Fruit fly (Drosophila melanogaster) whole organism, pupa: ENCODE results near the gene CG42853.

ENCODE experiments used
- CG10348 ChIP-seq: fragments of 200-800 bp; sonication (Bioruptor generic); IDR thresholded peaks from 2 replicates; pipeline ENCODE4 v1.3.6; 2022; ENCODE audit warnings: missing biosample characterization, missing genetic modification characterization
- CG12605 ChIP-seq: fragments of 200-800 bp; sonication (Bioruptor generic); IDR thresholded peaks from 2 replicates; pipeline ENCODE4 v1.3.6; 2022; ENCODE audit warnings: missing biosample characterization, missing genetic modification characterization
- CG13204 ChIP-seq: fragments of 200-800 bp; sonication (Bioruptor generic); optimal IDR thresholded peaks from 2 replicates; lab custom pipeline; 2018; ENCODE audit warnings: missing biosample characterization, mild to moderate bottlenecking, missing genetic modification characterization, moderate library complexity
- CG14655 ChIP-seq: fragments of 200-800 bp; sonication (Bioruptor generic); optimal IDR thresholded peaks from 3 replicates; lab custom pipeline; 2017; ENCODE audit warnings: mild to moderate bottlenecking, missing biosample characterization, missing genetic modification reagents, missing genetic modification characterization
- CG15710 ChIP-seq: fragments of 200-800 bp; sonication (Bioruptor generic); optimal IDR thresholded peaks from 2 replicates; lab custom pipeline; 2018; ENCODE audit warnings: missing biosample characterization, mild to moderate bottlenecking, missing genetic modification characterization, moderate library complexity
- CG17806 ChIP-seq: fragments of 200-800 bp; sonication (Bioruptor generic); optimal IDR thresholded peaks from 2 replicates; lab custom pipeline; 2018; ENCODE audit warnings: missing biosample characterization, mild to moderate bottlenecking, missing genetic modification characterization, moderate library complexity
- CG32121 ChIP-seq: fragments of 200-800 bp; sonication (Bioruptor generic); IDR thresholded peaks from 2 replicates; pipeline ENCODE4 v1.3.6; 2022; ENCODE audit warnings: missing biosample characterization, missing genetic modification characterization
- CG34367 ChIP-seq: fragments of 200-800 bp; sonication (Bioruptor generic); optimal IDR thresholded peaks from 2 replicates; lab custom pipeline; 2018; ENCODE audit warnings: missing biosample characterization, mild to moderate bottlenecking, missing genetic modification characterization
- CG4496 ChIP-seq: fragments of 200-800 bp; sonication (Bioruptor generic); IDR thresholded peaks from 3 replicates; pipeline ENCODE4 v1.3.6; 2022; ENCODE audit warnings: missing biosample characterization, missing genetic modification characterization
- CG8159 ChIP-seq: fragments of 200-800 bp; sonication (Bioruptor generic); optimal IDR thresholded peaks from 3 replicates; lab custom pipeline; 2018; ENCODE audit warnings: missing biosample characterization, mild to moderate bottlenecking, missing genetic modification characterization, moderate library complexity
- CG8301 ChIP-seq: fragments of 200-800 bp; sonication (Bioruptor generic); optimal IDR thresholded peaks from 2 replicates; lab custom pipeline; 2018; ENCODE audit warnings: missing biosample characterization, mild to moderate bottlenecking, missing genetic modification characterization
- CG9948 ChIP-seq: fragments of 200-800 bp; sonication (Bioruptor generic); optimal IDR thresholded peaks from 2 replicates; lab custom pipeline; 2018; ENCODE audit warnings: missing biosample characterization, mild to moderate bottlenecking, missing genetic modification characterization, moderate library complexity
- D1 ChIP-seq: fragments of 200-800 bp; sonication (Bioruptor generic); optimal IDR thresholded peaks from 2 replicates; lab custom pipeline; 2018; ENCODE audit warnings: missing biosample characterization, mild to moderate bottlenecking, missing genetic modification characterization, moderate library complexity
- EcR ChIP-seq: fragments of 200-800 bp; sonication (Bioruptor generic); optimal IDR thresholded peaks from 3 replicates; lab custom pipeline; 2019; ENCODE audit warnings: missing biosample characterization, missing genetic modification characterization, mild to moderate bottlenecking, moderate library complexity, missing genetic modification reagents
- Ets98B ChIP-seq: fragments of 200-800 bp; sonication (Bioruptor generic); IDR thresholded peaks from 2 replicates; pipeline ENCODE4 v1.3.6; 2022; ENCODE audit warnings: missing biosample characterization, missing genetic modification characterization
- Pif1A ChIP-seq: fragments of 200-800 bp; sonication (Bioruptor generic); optimal IDR thresholded peaks from 3 replicates; lab custom pipeline; 2016; ENCODE audit warnings: missing biosample characterization, missing genetic modification characterization
- Pif1B ChIP-seq: fragments of 200-800 bp; sonication (Bioruptor generic); optimal IDR thresholded peaks from 3 replicates; lab custom pipeline; 2016; ENCODE audit warnings: missing biosample characterization, missing genetic modification characterization
- Snoo ChIP-seq: fragments of 200-800 bp; sonication (Bioruptor generic); optimal IDR thresholded peaks from 3 replicates; lab custom pipeline; 2017; ENCODE audit warnings: missing biosample characterization, mild to moderate bottlenecking, missing genetic modification characterization, inconsistent platforms
- fd96Ca ChIP-seq: fragments of 200-800 bp; sonication (Bioruptor generic); IDR thresholded peaks from 3 replicates; pipeline ENCODE4 v1.3.6; 2022; ENCODE audit warnings: missing biosample characterization, missing genetic modification characterization
- gl ChIP-seq: fragments of 200-800 bp; sonication (Bioruptor generic); optimal IDR thresholded peaks from 2 replicates; lab custom pipeline; 2018; ENCODE audit warnings: missing biosample characterization, mild to moderate bottlenecking, missing genetic modification characterization
- rn ChIP-seq: fragments of 200-800 bp; sonication (Bioruptor generic); IDR thresholded peaks from 2 replicates; pipeline ENCODE4 v1.3.6; 2022; ENCODE audit warnings: missing biosample characterization, missing genetic modification characterization

CG42853 gene

dm6 chr3L:18154140-18154539, 32.4 kb upstream of the CG42853 start:
- no peak for TF ChIP-seq CG34367 (tag; lab: Kevin White, UChicago)
- TF ChIP-seq CG4496: peak; percentile 73
- TF ChIP-seq CG32121: no peak
- TF ChIP-seq EcR (GFP tag; lab: Kevin White, UChicago): no peak
- no peak for TF ChIP-seq CG10348
- no peak for TF ChIP-seq CG8301 (tag; lab: Kevin White, UChicago)
- TF ChIP-seq Pif1B (GFP tag; lab: Kevin White, UChicago): no peak
- TF ChIP-seq Pif1A (GFP tag; lab: Kevin White, UChicago): no peak
- TF ChIP-seq CG13204 (GFP tag; lab: Kevin White, UChicago): no peak
- no peak for TF ChIP-seq CG8159
- TF ChIP-seq CG17806 (tag; lab: Kevin White, UChicago): no peak
- no peak for TF ChIP-seq gl (tag; lab: Kevin White, UChicago)
- no peak for TF ChIP-seq CG15710 (tag; lab: Kevin White, UChicago)
- TF ChIP-seq CG14655: no peak
- TF ChIP-seq CG12605 (GFP tag; lab: Robert Waterston, UW): no peak
- no peak for TF ChIP-seq Snoo
- no peak for TF ChIP-seq CG9948 (tag; lab: Kevin White, UChicago)
- 0 out of 2 replicates have a peak, but pooled peaks have one; percentile 28 for TF ChIP-seq Ets98B
- TF ChIP-seq rn: no peak
- TF ChIP-seq D1 (tag; lab: Kevin White, UChicago): no peak
- TF ChIP-seq fd96Ca (GFP tag; lab: Robert Waterston, UW): 0 out of 3 replicates have a peak, but pooled peaks have one; percentile 35

- TF ChIP-seq EcR (GFP tag; lab: Kevin White, UChicago) (no peak), CG9948 (tag; lab: Kevin White, UChicago) (peak; percentile 79), CG4496 (peak; percentile 90), gl (tag; lab: Kevin White, UChicago) (peak; percentile 45), D1 (tag; lab: Kevin White, UChicago) (peak; percentile 46), CG8301 (tag; lab: Kevin White, UChicago) (peak; percentile 86), CG8159 (peak; percentile 90), CG10348 (peak; percentile 77), Ets98B (peak; percentile 82), Pif1A (GFP tag; lab: Kevin White, UChicago) (peak; percentile 81), CG32121 (peak; percentile 96), CG15710 (tag; lab: Kevin White, UChicago) (peak; percentile 86), CG13204 (GFP tag; lab: Kevin White, UChicago) (peak; percentile 57), rn (peak; percentile 82), fd96Ca (GFP tag; lab: Robert Waterston, UW) (peak; percentile 85; the same call in 2 of the 3 replicates), CG34367 (tag; lab: Kevin White, UChicago) (peak; percentile 60), CG14655 (peak; percentile 81), CG12605 (GFP tag; lab: Robert Waterston, UW) (peak; percentile 79), CG17806 (tag; lab: Kevin White, UChicago) (peak; percentile 72), Pif1B (GFP tag; lab: Kevin White, UChicago) (peak; percentile 89), Snoo (peak; percentile 96)
Observed at dm6 chr3L:18148418-18148973, 26.7 kb upstream of the CG42853 start, which contains the start of gene CG7330. Gene CG7330 (plus strand): TSS chr3L:18148923.

dm6 chr3L:18147596-18147995, 25.8 kb upstream of the CG42853 start:
- no peak for TF ChIP-seq fd96Ca (GFP tag; lab: Robert Waterston, UW)
- no peak for TF ChIP-seq gl (tag; lab: Kevin White, UChicago)
- no peak for TF ChIP-seq Pif1B (GFP tag; lab: Kevin White, UChicago)
- no peak for TF ChIP-seq rn
- no peak for TF ChIP-seq CG15710 (tag; lab: Kevin White, UChicago)
- no peak for TF ChIP-seq D1 (tag; lab: Kevin White, UChicago)
- TF ChIP-seq CG17806 (tag; lab: Kevin White, UChicago): no peak
- TF ChIP-seq CG9948 (tag; lab: Kevin White, UChicago): no peak
- TF ChIP-seq CG4496: no peak
- TF ChIP-seq CG14655: no peak
- TF ChIP-seq CG8159: no peak
- no peak for TF ChIP-seq CG13204 (GFP tag; lab: Kevin White, UChicago)
- no peak for TF ChIP-seq CG10348
- TF ChIP-seq CG32121: no peak
- TF ChIP-seq Ets98B: no peak
- TF ChIP-seq CG12605 (GFP tag; lab: Robert Waterston, UW): no peak

dm6 chr3L:18146833-18147232, 25.0 kb upstream of the CG42853 start:
- TF ChIP-seq CG14655: peak; percentile 3
- no peak for TF ChIP-seq gl (tag; lab: Kevin White, UChicago)
- TF ChIP-seq CG15710 (tag; lab: Kevin White, UChicago): no peak
- TF ChIP-seq Snoo: no peak
- no peak for TF ChIP-seq EcR (GFP tag; lab: Kevin White, UChicago)
- TF ChIP-seq D1 (tag; lab: Kevin White, UChicago): no peak
- TF ChIP-seq fd96Ca (GFP tag; lab: Robert Waterston, UW): no peak
- no peak for TF ChIP-seq CG9948 (tag; lab: Kevin White, UChicago)
- TF ChIP-seq CG4496: no peak
- TF ChIP-seq Pif1A (GFP tag; lab: Kevin White, UChicago): peak; percentile 0
- TF ChIP-seq CG32121: peak; percentile 71
- peak; percentile 38 for TF ChIP-seq CG8301 (tag; lab: Kevin White, UChicago)
- peak; percentile 39; the same call in 1 of the 2 replicates for TF ChIP-seq Ets98B
- no peak for TF ChIP-seq CG17806 (tag; lab: Kevin White, UChicago)
- TF ChIP-seq CG8159: no peak

dm6 chr3L:18144620-18145019, 22.8 kb upstream of the CG42853 start:
- TF ChIP-seq rn: no peak
- TF ChIP-seq CG15710 (tag; lab: Kevin White, UChicago): no peak
- TF ChIP-seq Pif1B (GFP tag; lab: Kevin White, UChicago): no peak
- no peak for TF ChIP-seq gl (tag; lab: Kevin White, UChicago)
- no peak for TF ChIP-seq CG17806 (tag; lab: Kevin White, UChicago)
- TF ChIP-seq CG13204 (GFP tag; lab: Kevin White, UChicago): no peak
- TF ChIP-seq CG10348: no peak
- TF ChIP-seq CG34367 (tag; lab: Kevin White, UChicago): no peak
- TF ChIP-seq CG9948 (tag; lab: Kevin White, UChicago): no peak
- TF ChIP-seq Pif1A (GFP tag; lab: Kevin White, UChicago): no peak
- TF ChIP-seq, all 21 proteins: peak for 0
